Worm (Caenorhabditis elegans): ENCODE measurements around the gene T16A1.5.

ce11 chrII:2114488-2114887 lies 30.9 kb upstream of the T16A1.5 start:
- TF ChIP-seq him-1 (tag; optimal IDR thresholded peaks at IDR 0.05) (no peak), dao-5 (tag; optimal IDR thresholded peaks at IDR 0.05) (no peak), W03F9.2 (tag; optimal IDR thresholded peaks at IDR 0.05) (no peak)

All from whole organism, L4/young adult.